Worm (Caenorhabditis elegans) whole organism, L4/young adult: Measurements from ENCODE around the gene Y43F8C.3.

ENCODE experiments used
- W03F9.2 ChIP-seq: fragments of 150-350 bp; optimal IDR thresholded peaks from 2 replicates; lab custom pipeline; 2014; ENCODE audit warnings: missing biosample characterization, missing genetic modification characterization
- him-1 ChIP-seq: sonication (generic microtip); optimal IDR thresholded peaks from 2 replicates; lab custom pipeline; 2016; ENCODE audit warnings: missing genotype, missing genetic modification reagents, missing genetic modification characterization, missing compliant biosample characterization

- TF ChIP-seq him-1 (tag; lab: Kevin White, UChicago) (no peak), W03F9.2 (tag; lab: Kevin White, UChicago) (no peak)
Observed at ce11 chrV:19629973-19630372, 7.5 kb upstream of the Y43F8C.3 start.
